Worm (Caenorhabditis elegans) whole organism, L3 larva: ENCODE results near the gene nhr-90.

ENCODE experiments used
- ZK546.5 ChIP-seq: sonication (generic microtip); optimal IDR thresholded peaks from 2 replicates; lab custom pipeline; 2017; ENCODE audit warnings: missing biosample characterization, missing genetic modification characterization
- aly-2 ChIP-seq: fragments of 150-350 bp; optimal IDR thresholded peaks from 2 replicates; lab custom pipeline; 2014; ENCODE audit warnings: missing biosample characterization, missing genetic modification characterization
- ama-1 ChIP-seq: fragments of 150-350 bp; optimal IDR thresholded peaks from 2 replicates; lab custom pipeline; 2018
- ceh-16 ChIP-seq: sonication (generic microtip); optimal IDR thresholded peaks from 2 replicates; lab custom pipeline; 2017; ENCODE audit warnings: missing biosample characterization, missing genetic modification characterization
- ceh-28 ChIP-seq: fragments of 150-350 bp; optimal IDR thresholded peaks from 2 replicates; lab custom pipeline; 2014; ENCODE audit warnings: missing biosample characterization, missing genetic modification reagents, missing genetic modification characterization
- ceh-82 ChIP-seq: fragments of 150-350 bp; optimal IDR thresholded peaks from 2 replicates; lab custom pipeline; 2014; ENCODE audit warnings: missing biosample characterization, missing genetic modification characterization
- ceh-9 ChIP-seq: sonication (generic microtip); optimal IDR thresholded peaks from 2 replicates; lab custom pipeline; 2018; ENCODE audit warnings: missing biosample characterization, missing genetic modification characterization
- daf-12 ChIP-seq: fragments of 150-350 bp; optimal IDR thresholded peaks from 2 replicates; lab custom pipeline; 2014; ENCODE audit warnings: missing biosample characterization, missing genetic modification reagents, missing genetic modification characterization
- egl-5 ChIP-seq: fragments of 150-350 bp; optimal IDR thresholded peaks from 2 replicates; lab custom pipeline; 2017; ENCODE audit warnings: missing biosample characterization, missing genetic modification reagents, missing genetic modification characterization, inconsistent platforms
- elt-1 ChIP-seq: fragments of 150-350 bp; optimal IDR thresholded peaks from 2 replicates; lab custom pipeline; 2014; ENCODE audit warnings: missing biosample characterization, missing genetic modification characterization
- elt-2 ChIP-seq: sonication (generic microtip); optimal IDR thresholded peaks from 2 replicates; lab custom pipeline; 2016; ENCODE audit warnings: missing genetic modification reagents, mild to moderate bottlenecking, missing genetic modification characterization, missing compliant biosample characterization
- elt-3 ChIP-seq, 3 experiments: fragments of 150-350 bp in 1 of 3; sonication (generic microtip) in 2 of 3; optimal IDR thresholded peaks; 2 replicates in 2 of 3; 4 replicates in 1 of 3; lab custom pipeline; 2014 to 2017; ENCODE audit warnings: missing biosample characterization in 3 of 3, missing genetic modification characterization in 3 of 3
- eor-1 ChIP-seq, 2 experiments: fragments of 150-350 bp; optimal IDR thresholded peaks; 2 replicates each; lab custom pipeline; 2014 to 2018; ENCODE audit warnings: missing biosample characterization in 2 of 2, missing genetic modification characterization in 2 of 2
- fkh-10 ChIP-seq: sonication (generic microtip); optimal IDR thresholded peaks from 2 replicates; lab custom pipeline; 2017; ENCODE audit warnings: missing biosample characterization, missing genetic modification reagents, missing genetic modification characterization
- fkh-2 ChIP-seq: fragments of 150-350 bp; optimal IDR thresholded peaks from 2 replicates; lab custom pipeline; 2014; ENCODE audit warnings: missing biosample characterization, missing genetic modification reagents, missing genetic modification characterization
- hmg-11 ChIP-seq: sonication (generic microtip); optimal IDR thresholded peaks from 2 replicates; lab custom pipeline; 2016; ENCODE audit warnings: missing genetic modification characterization, missing compliant biosample characterization
- jun-1 ChIP-seq: fragments of 150-350 bp; optimal IDR thresholded peaks from 2 replicates; lab custom pipeline; 2014; ENCODE audit warnings: missing biosample characterization, missing genetic modification reagents, missing genetic modification characterization
- lin-15B ChIP-seq: fragments of 150-350 bp; optimal IDR thresholded peaks from 2 replicates; lab custom pipeline; 2014; ENCODE audit warnings: missing biosample characterization, missing genetic modification characterization
- lin-39 ChIP-seq: fragments of 150-350 bp; optimal IDR thresholded peaks from 2 replicates; lab custom pipeline; 2018; ENCODE audit warnings: missing biosample characterization, missing genetic modification reagents, missing genetic modification characterization
- lsy-12 ChIP-seq: sonication (generic microtip); optimal IDR thresholded peaks from 2 replicates; lab custom pipeline; 2016; ENCODE audit warnings: mild to moderate bottlenecking, missing genetic modification characterization, missing compliant biosample characterization
- mdl-1 ChIP-seq: fragments of 150-350 bp; optimal IDR thresholded peaks from 2 replicates; lab custom pipeline; 2014; ENCODE audit warnings: missing biosample characterization, missing genetic modification characterization
- mml-1 ChIP-seq: fragments of 150-350 bp; sonication (generic microtip); optimal IDR thresholded peaks from 3 replicates; lab custom pipeline; 2014; ENCODE audit warnings: missing biosample characterization, missing genetic modification characterization
- nfya-1 ChIP-seq: sonication (generic microtip); optimal IDR thresholded peaks from 2 replicates; lab custom pipeline; 2017; ENCODE audit warnings: missing genetic modification characterization, mild to moderate bottlenecking, missing compliant biosample characterization, antibody characterized with exemption, moderate library complexity; ENCODE audit not compliant: insufficient read depth
- nhr-11 ChIP-seq: fragments of 150-350 bp; optimal IDR thresholded peaks from 2 replicates; lab custom pipeline; 2014; ENCODE audit warnings: missing biosample characterization, missing genetic modification characterization
- nhr-12 ChIP-seq: fragments of 150-350 bp; optimal IDR thresholded peaks from 2 replicates; lab custom pipeline; 2014; ENCODE audit warnings: missing biosample characterization, missing genetic modification characterization
- nhr-23 ChIP-seq: fragments of 150-350 bp; optimal IDR thresholded peaks from 2 replicates; lab custom pipeline; 2014; ENCODE audit warnings: missing biosample characterization, missing genetic modification reagents, missing genetic modification characterization
- nhr-25 ChIP-seq: sonication (generic microtip); optimal IDR thresholded peaks from 2 replicates; lab custom pipeline; 2017; ENCODE audit warnings: missing biosample characterization, missing genetic modification characterization
- nhr-28 ChIP-seq: fragments of 150-350 bp; optimal IDR thresholded peaks from 2 replicates; lab custom pipeline; 2014; ENCODE audit warnings: missing biosample characterization, missing genetic modification characterization
- nhr-43 ChIP-seq: sonication (generic microtip); optimal IDR thresholded peaks from 2 replicates; lab custom pipeline; 2016; ENCODE audit warnings: mild to moderate bottlenecking, missing genetic modification characterization, missing compliant biosample characterization; ENCODE audit not compliant: poor library complexity, severe bottlenecking
- nhr-67 ChIP-seq: fragments of 150-350 bp; optimal IDR thresholded peaks from 2 replicates; lab custom pipeline; 2014; ENCODE audit warnings: missing biosample characterization, missing genetic modification characterization
- nhr-76 ChIP-seq: fragments of 150-350 bp; sonication (generic microtip); optimal IDR thresholded peaks from 5 replicates; lab custom pipeline; 2014; ENCODE audit warnings: missing biosample characterization, missing genetic modification characterization
- nhr-77 ChIP-seq: fragments of 150-350 bp; optimal IDR thresholded peaks from 2 replicates; lab custom pipeline; 2014; ENCODE audit warnings: missing biosample characterization, missing genetic modification characterization
- pha-4 ChIP-seq: fragments of 150-350 bp; optimal IDR thresholded peaks from 2 replicates; lab custom pipeline; 2014; ENCODE audit warnings: missing biosample characterization, missing genetic modification reagents, missing genetic modification characterization
- pqm-1 ChIP-seq: fragments of 150-350 bp; optimal IDR thresholded peaks from 2 replicates; lab custom pipeline; 2017; ENCODE audit warnings: missing biosample characterization, missing genetic modification characterization, inconsistent platforms
- skn-1 ChIP-seq: fragments of 150-350 bp; optimal IDR thresholded peaks from 2 replicates; lab custom pipeline; 2014; ENCODE audit warnings: missing biosample characterization, missing genetic modification characterization
- unc-39 ChIP-seq: sonication (generic microtip); optimal IDR thresholded peaks from 4 replicates; lab custom pipeline; 2017; ENCODE audit warnings: missing biosample characterization, missing genetic modification characterization
- zag-1 ChIP-seq: fragments of 150-350 bp; optimal IDR thresholded peaks from 2 replicates; lab custom pipeline; 2014; ENCODE audit warnings: missing biosample characterization, missing genetic modification characterization
- ztf-11 ChIP-seq: fragments of 150-350 bp; optimal IDR thresholded peaks from 2 replicates; lab custom pipeline; 2014; ENCODE audit warnings: missing biosample characterization, missing genetic modification characterization

Gene nhr-90

ce11 chrV:642750-643149, 32.4 kb downstream of the nhr-90 start, which contains the start of gene nhr-190:
TSS of gene nhr-190 (minus strand) at chrV:642924.
- TF ChIP-seq nhr-25 = no peak
- no peak for TF ChIP-seq pqm-1 (tag; lab: Kevin White, UChicago)
- TF ChIP-seq hmg-11 (tag; lab: Kevin White, UChicago) = peak; percentile 41
- no peak for TF ChIP-seq nhr-11 (tag; lab: Kevin White, UChicago)
- peak; percentile 17 for TF ChIP-seq lin-39 (tag; lab: Kevin White, UChicago)
- no peak for TF ChIP-seq nhr-28
- TF ChIP-seq ceh-16 = no peak
- peak; percentile 29 for TF ChIP-seq egl-5
- TF ChIP-seq lin-15B (tag; lab: Kevin White, UChicago) = no peak

ce11 chrV:646129-646528, 35.8 kb downstream of the nhr-90 start, which contains the start of gene F48G7.12:
TSS of gene F48G7.12 (minus strand) at chrV:646229.
- TF ChIP-seq jun-1 (tag; lab: Kevin White, UChicago) (no peak), fkh-10 (no peak), ceh-28 (tag; lab: Kevin White, UChicago) (no peak), mdl-1 (no peak), mml-1 (tag; lab: Kevin White, UChicago) (no peak), egl-5 (no peak), elt-2 (tag; lab: Kevin White, UChicago) (no peak), nhr-12 (tag; lab: Kevin White, UChicago) (no peak), eor-1 (tag; optimal IDR thresholded peaks at IDR 0.05; lab: Kevin White, UChicago) (no peak), nhr-67 (tag; lab: Kevin White, UChicago) (no peak), ceh-9 (no peak)

ce11 chrV:646888-647287, 36.6 kb downstream of the nhr-90 start, which contains the start of gene ugt-42:
TSS of gene ugt-42 (plus strand) at chrV:647188.
- no peak for TF ChIP-seq elt-3 (tag; optimal IDR thresholded peaks at IDR 0.05; lab: Kevin White, UChicago)
- TF ChIP-seq lsy-12 (tag; lab: Kevin White, UChicago) = no peak
- no peak for TF ChIP-seq nhr-23
- no peak for TF ChIP-seq nfya-1 (tag; lab: Kevin White, UChicago)
- TF ChIP-seq unc-39 = no peak
- no peak for TF ChIP-seq nhr-43 (tag; lab: Kevin White, UChicago)
- TF ChIP-seq daf-12 (tag; lab: Kevin White, UChicago) = no peak
- no peak for TF ChIP-seq pha-4 (tag; lab: Kevin White, UChicago)
- TF ChIP-seq ceh-82 (tag; lab: Kevin White, UChicago) = no peak

- TF ChIP-seq nhr-77 (tag; lab: Kevin White, UChicago) (no peak), nhr-43 (tag; lab: Kevin White, UChicago) (no peak), skn-1 (tag; lab: Kevin White, UChicago) (no peak), mdl-1 (no peak), fkh-2 (tag; lab: Kevin White, UChicago) (no peak), nhr-25 (no peak), pha-4 (tag; lab: Kevin White, UChicago) (no peak), ceh-16 (no peak), zag-1 (tag; lab: Kevin White, UChicago) (no peak), nhr-23 (no peak), ceh-82 (tag; lab: Kevin White, UChicago) (no peak), nhr-28 (no peak), ztf-11 (tag; lab: Kevin White, UChicago) (no peak), ama-1 (lab: Kevin White, UChicago) (no peak)
- TF ChIP-seq, all 47 proteins: peak for 0
Observed at ce11 chrV:652940-653339, 42.6 kb downstream of the nhr-90 start, which contains the start of gene srj-5. TSS of gene srj-5 (minus strand) at chrV:653040.

ce11 chrV:654402-654801, 44.1 kb downstream of the nhr-90 start, which contains the start of gene srj-6:
TSS of gene srj-6 (minus strand) at chrV:654502.
- TF ChIP-seq ceh-9 = no peak

- no peak for TF ChIP-seq fkh-2 (tag; lab: Kevin White, UChicago)
- TF ChIP-seq fkh-10 = no peak
- TF ChIP-seq elt-1 (tag; lab: Kevin White, UChicago) = no peak
- TF ChIP-seq lsy-12 (tag; lab: Kevin White, UChicago) = no peak
- no peak for TF ChIP-seq elt-3 (tag; optimal IDR thresholded peaks at IDR 0.05; lab: Kevin White, UChicago)
- no peak for TF ChIP-seq mdl-1
- no peak for TF ChIP-seq elt-2 (tag; lab: Kevin White, UChicago)
- TF ChIP-seq nhr-77 (tag; lab: Kevin White, UChicago) = no peak
- no peak for TF ChIP-seq ZK546.5 (tag; lab: Kevin White, UChicago)
- TF ChIP-seq pha-4 (tag; lab: Kevin White, UChicago) = no peak
- no peak for TF ChIP-seq unc-39
- no peak for TF ChIP-seq nhr-12 (tag; lab: Kevin White, UChicago)
- no peak for TF ChIP-seq nhr-23
- TF ChIP-seq nhr-11 (tag; lab: Kevin White, UChicago) = no peak
- no peak for TF ChIP-seq aly-2 (tag; lab: Kevin White, UChicago)
- TF ChIP-seq hmg-11 (tag; lab: Kevin White, UChicago) = no peak
- TF ChIP-seq pqm-1 (tag; lab: Kevin White, UChicago) = no peak
- TF ChIP-seq nhr-76 (tag; lab: Kevin White, UChicago) = no peak
Observed at ce11 chrV:655823-656222, 45.5 kb downstream of the nhr-90 start, which contains the start of gene srh-245. TSS of gene srh-245 (minus strand) at chrV:655923.
